Fruit fly (Drosophila melanogaster) whole organism, embryonic: ENCODE data around the gene Vdup1.
A peak's percentile ranks its signal among the peaks of the same experiment; 100 is the strongest.

Experiments used
- Atf3 ChIP-seq: fragments of 200-800 bp; sonication (Bioruptor generic); optimal IDR thresholded peaks from 3 replicates; lab custom pipeline; 2016; ENCODE audit warnings: missing biosample characterization, missing genetic modification characterization
- Bgb ChIP-seq: fragments of 200-800 bp; sonication (Bioruptor generic); IDR thresholded peaks from 2 replicates; pipeline ENCODE4 v1.3.6; 2022; ENCODE audit warnings: missing biosample characterization, missing genetic modification characterization; ENCODE audit not compliant: partially characterized antibody
- CG10462 ChIP-seq: fragments of 200-800 bp; sonication (Bioruptor generic); optimal IDR thresholded peaks from 2 replicates; lab custom pipeline; 2016; ENCODE audit warnings: missing biosample characterization, missing genetic modification characterization
- CG13287 ChIP-seq: fragments of 200-800 bp; sonication (Bioruptor generic); IDR thresholded peaks from 2 replicates; pipeline ENCODE4 v1.3.6; 2022; ENCODE audit warnings: missing biosample characterization, missing genetic modification characterization; ENCODE audit not compliant: partially characterized antibody
- CG14441 ChIP-seq: fragments of 200-800 bp; sonication (Bioruptor generic); IDR thresholded peaks from 2 replicates; pipeline ENCODE4 v1.3.6; 2022; ENCODE audit warnings: missing biosample characterization, missing genetic modification characterization
- CG16863 ChIP-seq: fragments of 200-800 bp; sonication (Bioruptor generic); optimal IDR thresholded peaks from 3 replicates; lab custom pipeline; 2016; ENCODE audit warnings: missing biosample characterization, missing genetic modification characterization
- CG2129 ChIP-seq: fragments of 200-800 bp; sonication (Bioruptor generic); IDR thresholded peaks from 2 replicates; pipeline ENCODE4 v1.3.6; 2022; ENCODE audit warnings: missing biosample characterization, missing genetic modification characterization; ENCODE audit not compliant: partially characterized antibody
- CG3847 ChIP-seq: fragments of 200-800 bp; sonication (Bioruptor generic); IDR thresholded peaks from 2 replicates; pipeline ENCODE4 v1.3.6; 2022; ENCODE audit warnings: missing biosample characterization, missing genetic modification characterization
- CG42726 ChIP-seq: fragments of 200-800 bp; sonication (Bioruptor generic); IDR thresholded peaks from 2 replicates; pipeline ENCODE4 v1.3.6; 2022; ENCODE audit warnings: missing biosample characterization, missing genetic modification characterization; ENCODE audit not compliant: partially characterized antibody
- CG5245 ChIP-seq: fragments of 200-800 bp; sonication (Bioruptor generic); optimal IDR thresholded peaks from 3 replicates; lab custom pipeline; 2016; ENCODE audit warnings: missing biosample characterization, missing genetic modification characterization
- CG6791 ChIP-seq: fragments of 200-800 bp; sonication (Bioruptor generic); IDR thresholded peaks from 3 replicates; pipeline ENCODE4 v1.3.6; 2022; ENCODE audit warnings: missing biosample characterization, missing genetic modification characterization; ENCODE audit not compliant: partially characterized antibody
- CG7928 ChIP-seq: fragments of 200-800 bp; sonication (Bioruptor generic); optimal IDR thresholded peaks from 2 replicates; lab custom pipeline; 2017; ENCODE audit warnings: missing biosample characterization, mild to moderate bottlenecking, missing genetic modification characterization
- CG8290 ChIP-seq, 3 experiments: fragments of 200-800 bp; sonication (Bioruptor generic); optimal IDR thresholded peaks; 2 replicates each; lab custom pipeline; 2016 to 2019; ENCODE audit warnings: missing biosample characterization in 3 of 3, missing genetic modification characterization in 3 of 3, mild to moderate bottlenecking in 2 of 3, moderate library complexity in 1 of 3
- CTCF ChIP-seq: fragments of 200-800 bp; sonication (Bioruptor generic); optimal IDR thresholded peaks from 2 replicates; lab custom pipeline; 2017; ENCODE audit warnings: missing biosample characterization, mild to moderate bottlenecking, missing genetic modification characterization, moderate library complexity
- Chrac-16 ChIP-seq: fragments of 200-800 bp; sonication (Bioruptor generic); optimal IDR thresholded peaks from 3 replicates; lab custom pipeline; 2016; ENCODE audit warnings: missing biosample characterization, missing genetic modification characterization
- D ChIP-seq, 2 experiments: fragments of 200-800 bp in 1 of 2; fragments of >200 bp in 1 of 2; sonication (Bioruptor generic) in 1 of 2; optimal IDR thresholded peaks; 2 replicates in 1 of 2; 3 replicates in 1 of 2; lab custom pipeline; 2017; ENCODE audit warnings: mild to moderate bottlenecking in 1 of 2, missing biosample characterization in 1 of 2, missing genetic modification characterization in 1 of 2, missing genetic modification reagents in 1 of 2
- Dip2 ChIP-seq: fragments of 200-800 bp; sonication (Bioruptor generic); IDR thresholded peaks from 2 replicates; pipeline ENCODE4 v1.3.6; 2022; ENCODE audit warnings: missing biosample characterization, missing genetic modification characterization
- Doc3 ChIP-seq: fragments of 200-800 bp; sonication (Bioruptor generic); IDR thresholded peaks from 3 replicates; pipeline ENCODE4 v1.3.6; 2022; ENCODE audit warnings: missing biosample characterization, missing genetic modification characterization; ENCODE audit not compliant: partially characterized antibody
- Drgx ChIP-seq: fragments of 200-800 bp; sonication (Bioruptor generic); IDR thresholded peaks from 2 replicates; pipeline ENCODE4 v1.3.6; 2022; ENCODE audit warnings: missing biosample characterization, missing genetic modification characterization
- Fer2 ChIP-seq: fragments of 200-800 bp; sonication (Bioruptor generic); optimal IDR thresholded peaks from 2 replicates; lab custom pipeline; 2018; ENCODE audit warnings: missing biosample characterization, mild to moderate bottlenecking, missing genetic modification characterization, moderate library complexity
- Hmr ChIP-seq: fragments of 200-800 bp; sonication (Bioruptor generic); optimal IDR thresholded peaks from 3 replicates; lab custom pipeline; 2017; ENCODE audit warnings: mild to moderate bottlenecking, missing biosample characterization, missing genetic modification reagents, missing genetic modification characterization
- Hr51 ChIP-seq, 2 experiments: fragments of 200-800 bp; sonication (Bioruptor generic); optimal IDR thresholded peaks; 2 replicates in 1 of 2; 3 replicates in 1 of 2; lab custom pipeline; 2016 to 2018; ENCODE audit warnings: missing biosample characterization in 2 of 2, missing genetic modification characterization in 2 of 2, mild to moderate bottlenecking in 1 of 2, moderate library complexity in 1 of 2
- Hr78 ChIP-seq, 2 experiments: fragments of 200-800 bp in 1 of 2; fragments of >200 bp in 1 of 2; sonication (Bioruptor generic) in 1 of 2; optimal IDR thresholded peaks; 2 replicates each; lab custom pipeline; 2017 to 2019; ENCODE audit warnings: missing biosample characterization in 2 of 2, missing genetic modification characterization in 2 of 2, mild to moderate bottlenecking in 1 of 2, moderate library complexity in 1 of 2
- MBD-R2 ChIP-seq: fragments of 200-800 bp; sonication (Bioruptor generic); IDR thresholded peaks from 2 replicates; pipeline ENCODE4 v1.3.6; 2022; ENCODE audit warnings: missing biosample characterization, missing genetic modification characterization
- Mad ChIP-seq: fragments of 200-800 bp; sonication (Bioruptor generic); optimal IDR thresholded peaks from 2 replicates; lab custom pipeline; 2016; ENCODE audit warnings: missing biosample characterization, missing genetic modification characterization
- Meics ChIP-seq: fragments of 200-800 bp; sonication (Bioruptor generic); optimal IDR thresholded peaks from 2 replicates; lab custom pipeline; 2017; ENCODE audit warnings: missing biosample characterization, mild to moderate bottlenecking, missing genetic modification characterization
- Opbp ChIP-seq: fragments of 200-800 bp; sonication (Bioruptor generic); IDR thresholded peaks from 3 replicates; pipeline ENCODE4 v1.3.6; 2022; ENCODE audit warnings: missing biosample characterization, missing genetic modification characterization; ENCODE audit not compliant: partially characterized antibody
- Pdp1 ChIP-seq, 2 experiments: fragments of 200-800 bp; sonication (Bioruptor generic); optimal IDR thresholded peaks; 3 replicates each; lab custom pipeline; 2016; ENCODE audit warnings: missing biosample characterization in 2 of 2, missing genetic modification characterization in 2 of 2, mild to moderate bottlenecking in 1 of 2, moderate library complexity in 1 of 2
- Rx ChIP-seq: fragments of 200-800 bp; sonication (Bioruptor generic); IDR thresholded peaks from 2 replicates; pipeline ENCODE4 v1.3.6; 2022; ENCODE audit warnings: missing biosample characterization, missing genetic modification characterization
- YL-1 ChIP-seq: fragments of 200-800 bp; sonication (Bioruptor generic); optimal IDR thresholded peaks from 3 replicates; lab custom pipeline; 2017; ENCODE audit warnings: missing biosample characterization, mild to moderate bottlenecking, missing genetic modification characterization
- abd-A ChIP-seq: fragments of 200-800 bp; sonication (Bioruptor generic); optimal IDR thresholded peaks from 3 replicates; lab custom pipeline; 2019; ENCODE audit warnings: missing biosample characterization, mild to moderate bottlenecking, missing genetic modification characterization, moderate library complexity
- az2 ChIP-seq: fragments of 200-800 bp; sonication (Bioruptor generic); optimal IDR thresholded peaks from 3 replicates; lab custom pipeline; 2016; ENCODE audit warnings: missing biosample characterization, missing genetic modification characterization
- bbx ChIP-seq: fragments of 200-800 bp; sonication (Bioruptor generic); IDR thresholded peaks from 2 replicates; pipeline ENCODE4 v1.3.6; 2022; ENCODE audit warnings: missing biosample characterization, missing genetic modification characterization; ENCODE audit not compliant: partially characterized antibody
- bigmax ChIP-seq: fragments of 200-800 bp; sonication (Bioruptor generic); optimal IDR thresholded peaks from 2 replicates; lab custom pipeline; 2018; ENCODE audit warnings: missing biosample characterization, mild to moderate bottlenecking, missing genetic modification characterization
- cad ChIP-seq: fragments of >200 bp; optimal IDR thresholded peaks from 2 replicates; lab custom pipeline; 2017; ENCODE audit warnings: missing biosample characterization, missing genetic modification characterization
- caup ChIP-seq: fragments of 200-800 bp; sonication (Bioruptor generic); optimal IDR thresholded peaks from 3 replicates; lab custom pipeline; 2017; ENCODE audit warnings: missing biosample characterization, mild to moderate bottlenecking, missing genetic modification characterization, moderate library complexity; ENCODE audit not compliant: severe bottlenecking
- chinmo ChIP-seq: fragments of 200-800 bp; sonication (Bioruptor generic); IDR thresholded peaks from 4 replicates; pipeline ENCODE4 v1.3.6; 2022; ENCODE audit warnings: missing biosample characterization, missing genetic modification characterization; ENCODE audit not compliant: partially characterized antibody
- croc ChIP-seq: fragments of 200-800 bp; sonication (Bioruptor generic); conservative IDR thresholded peaks from 3 replicates; pipeline ENCODE4 v1.3.6; 2022; ENCODE audit warnings: missing biosample characterization, missing genetic modification characterization
- esg ChIP-seq: fragments of 200-800 bp; sonication (Bioruptor generic); conservative IDR thresholded peaks from 2 replicates; pipeline ENCODE4 v1.3.6; 2022; ENCODE audit warnings: missing biosample characterization, missing genetic modification characterization
- jing ChIP-seq: fragments of 200-800 bp; sonication (Bioruptor generic); optimal IDR thresholded peaks from 2 replicates; lab custom pipeline; 2018; ENCODE audit warnings: missing biosample characterization, mild to moderate bottlenecking, missing genetic modification characterization
- kay ChIP-seq: fragments of 200-800 bp; sonication (Bioruptor generic); optimal IDR thresholded peaks from 2 replicates; lab custom pipeline; 2016; ENCODE audit warnings: missing biosample characterization, missing genetic modification characterization
- org-1 ChIP-seq: fragments of 200-800 bp; sonication (Bioruptor generic); optimal IDR thresholded peaks from 2 replicates; lab custom pipeline; 2017; ENCODE audit warnings: missing biosample characterization, missing genetic modification characterization
- sc ChIP-seq, 3 experiments: fragments of >200 bp in 2 of 3; fragments of 200-800 bp in 1 of 3; sonication (Bioruptor generic) in 1 of 3; optimal IDR thresholded peaks; 2 replicates in 2 of 3; 3 replicates in 1 of 3; lab custom pipeline; 2017; ENCODE audit warnings: mild to moderate bottlenecking in 1 of 3, missing biosample characterization in 1 of 3, missing genetic modification characterization in 1 of 3, missing genetic modification reagents in 1 of 3
- sd ChIP-seq: fragments of 200-800 bp; sonication (Bioruptor generic); optimal IDR thresholded peaks from 3 replicates; lab custom pipeline; 2018; ENCODE audit warnings: missing biosample characterization, mild to moderate bottlenecking, missing genetic modification characterization, moderate library complexity
- sens-2 ChIP-seq: fragments of 200-800 bp; sonication (Bioruptor generic); IDR thresholded peaks from 2 replicates; pipeline ENCODE4 v1.3.6; 2022; ENCODE audit warnings: missing biosample characterization, missing genetic modification characterization
- sug ChIP-seq: fragments of 200-800 bp; optimal IDR thresholded peaks from 2 replicates; lab custom pipeline; 2019; ENCODE audit warnings: missing biosample characterization, mild to moderate bottlenecking, missing genetic modification characterization, moderate library complexity
- vnd ChIP-seq: fragments of 200-800 bp; sonication (Bioruptor generic); IDR thresholded peaks from 3 replicates; pipeline ENCODE4 v1.3.6; 2022; ENCODE audit warnings: missing biosample characterization, missing genetic modification characterization; ENCODE audit not compliant: partially characterized antibody

The Vdup1 gene

DNA sequence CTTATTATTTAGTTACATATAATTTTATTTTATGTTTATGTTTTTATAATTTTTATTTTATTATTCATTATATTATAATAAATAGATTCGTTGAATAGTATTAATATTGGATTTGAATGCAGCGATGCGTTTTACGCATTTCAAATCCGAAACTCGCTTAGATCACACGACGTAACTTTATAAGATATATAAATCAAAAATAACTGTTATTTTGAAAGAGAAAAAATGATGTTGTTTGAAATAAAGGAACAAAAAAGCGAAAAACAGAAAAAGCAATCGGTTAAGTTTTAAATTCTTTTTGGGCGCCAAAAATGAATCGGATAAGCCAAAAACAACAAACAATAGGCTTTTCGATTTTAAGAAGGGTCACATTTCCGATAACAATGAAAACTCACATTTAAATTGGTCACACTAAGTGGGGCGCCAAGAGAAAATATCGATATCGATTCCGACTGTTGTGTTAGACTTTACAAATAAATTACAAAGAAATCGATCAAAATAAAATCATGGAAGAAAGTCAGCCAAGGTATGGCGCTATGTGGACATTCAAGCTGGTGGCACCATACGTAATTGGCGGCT, 32.7 kb downstream of the Vdup1 start, which contains the start of gene CG6845 (continued):
- TF ChIP-seq abd-A (tag; lab: Kevin White, UChicago) (peak; percentile 26), org-1 (GFP tag; lab: Kevin White, UChicago) (no peak), kay (GFP tag; lab: Kevin White, UChicago) (no peak), YL-1 (GFP tag; lab: Kevin White, UChicago) (peak; percentile 9), sug (tag; lab: Kevin White, UChicago) (peak; percentile 43), az2 (GFP tag; lab: Kevin White, UChicago) (no peak), Pdp1 (GFP tag; optimal IDR thresholded peaks at IDR 0.05; lab: Kevin White, UChicago) (no peak), Opbp (GFP tag; lab: Robert Waterston, UW) (peak; percentile 72; the same call in 2 of the 3 replicates), Hr51 (GFP tag; optimal IDR thresholded peaks at IDR 0.05; lab: Kevin White, UChicago) (no peak), Meics (GFP tag; lab: Kevin White, UChicago) (no peak), Chrac-16 (GFP tag; lab: Kevin White, UChicago) (no peak), Dip2 (GFP tag; lab: Robert Waterston, UW) (no peak), CG2129 (GFP tag; lab: Robert Waterston, UW) (peak; percentile 40; the same call in 1 of the 2 replicates), croc (GFP tag; lab: Robert Waterston, UW) (no peak), esg (GFP tag; lab: Robert Waterston, UW) (no peak), bigmax (GFP tag; lab: Kevin White, UChicago) (no peak), CG14441 (no peak), CG6791 (peak; percentile 80), CG10462 (GFP tag; lab: Kevin White, UChicago) (no peak), vnd (GFP tag; lab: Robert Waterston, UW) (peak; percentile 73), cad (no peak), CG42726 (GFP tag; lab: Robert Waterston, UW) (0 out of 2 replicates have a peak, but pooled peaks have one; percentile 31), Hmr (peak; percentile 36), Atf3 (GFP tag; lab: Kevin White, UChicago) (no peak), sc (optimal IDR thresholded peaks at IDR 0.05; lab: Kevin White, UChicago) (no peak), sc (GFP tag; optimal IDR thresholded peaks at IDR 0.05; lab: Kevin White, UChicago) (no peak), CG8290 (GFP tag; optimal IDR thresholded peaks at IDR 0.05; lab: Kevin White, UChicago) (peak; percentile 91), CG8290 (tag; optimal IDR thresholded peaks at IDR 0.05; lab: Kevin White, UChicago) (peak in 1 of 2 experiments; percentile 25), CG3847 (GFP tag; lab: Robert Waterston, UW) (peak; percentile 37; the same call in 1 of the 2 replicates), Drgx (no peak), MBD-R2 (peak; percentile 58; the same call in 1 of the 2 replicates), CTCF (peak; percentile 47), chinmo (GFP tag; lab: Robert Waterston, UW) (peak; percentile 74; the same call in 1 of the 4 replicates), Fer2 (no peak), CG13287 (GFP tag; lab: Robert Waterston, UW) (peak; percentile 93), sens-2 (no peak), D (optimal IDR thresholded peaks at IDR 0.05; lab: Kevin White, UChicago) (peak; percentile 23), D (GFP tag; optimal IDR thresholded peaks at IDR 0.05; lab: Kevin White, UChicago) (peak; percentile 51), bbx (GFP tag; lab: Robert Waterston, UW) (peak; percentile 89), caup (GFP tag; lab: Kevin White, UChicago) (no peak), Bgb (peak; percentile 84), CG5245 (GFP tag; lab: Kevin White, UChicago) (no peak), sd (tag; lab: Kevin White, UChicago) (no peak), Doc3 (GFP tag; lab: Robert Waterston, UW) (peak; percentile 36; the same call in 1 of the 3 replicates), Hr78 (GFP tag; optimal IDR thresholded peaks at IDR 0.05; lab: Kevin White, UChicago) (no peak), CG7928 (peak; percentile 15), Rx (GFP tag; lab: Robert Waterston, UW) (no peak), CG16863 (GFP tag; lab: Kevin White, UChicago) (no peak), jing (GFP tag; lab: Kevin White, UChicago) (no peak), Mad (GFP tag; lab: Kevin White, UChicago) (no peak)
